Fruit fly (Drosophila melanogaster) whole organism, embryonic: Measurements from ENCODE around the gene pnt.

ENCODE experiments used
- Asciz ChIP-seq: fragments of 200-800 bp; sonication (Bioruptor generic); optimal IDR thresholded peaks from 2 replicates; lab custom pipeline; 2017; ENCODE audit warnings: missing biosample characterization, mild to moderate bottlenecking, missing genetic modification characterization, missing genetic modification reagents
- CG10462 ChIP-seq: fragments of 200-800 bp; sonication (Bioruptor generic); optimal IDR thresholded peaks from 2 replicates; lab custom pipeline; 2016; ENCODE audit warnings: missing biosample characterization, missing genetic modification characterization
- CG12769 ChIP-seq: fragments of 200-800 bp; sonication (Bioruptor generic); optimal IDR thresholded peaks from 2 replicates; lab custom pipeline; 2019; ENCODE audit warnings: missing biosample characterization, mild to moderate bottlenecking, missing genetic modification characterization, moderate library complexity
- CG15269 ChIP-seq: fragments of 200-800 bp; sonication (Bioruptor generic); optimal IDR thresholded peaks from 2 replicates; lab custom pipeline; 2018; ENCODE audit warnings: missing biosample characterization, mild to moderate bottlenecking, missing genetic modification characterization, moderate library complexity
- CG1529 ChIP-seq: fragments of 200-800 bp; sonication (Bioruptor generic); optimal IDR thresholded peaks from 3 replicates; lab custom pipeline; 2018; ENCODE audit warnings: missing biosample characterization, missing genetic modification characterization
- CG15514 ChIP-seq: fragments of 200-800 bp; sonication (Bioruptor generic); optimal IDR thresholded peaks from 3 replicates; lab custom pipeline; 2017; ENCODE audit warnings: missing biosample characterization, missing genetic modification characterization, mild to moderate bottlenecking, moderate library complexity, missing genetic modification reagents
- CG1603 ChIP-seq: fragments of 200-800 bp; sonication (Bioruptor generic); optimal IDR thresholded peaks from 2 replicates; lab custom pipeline; 2019; ENCODE audit warnings: missing biosample characterization, mild to moderate bottlenecking, missing genetic modification characterization, moderate library complexity
- CG17328 ChIP-seq: fragments of 200-800 bp; sonication (Bioruptor generic); IDR thresholded peaks from 2 replicates; pipeline ENCODE4 v1.3.6; 2022; ENCODE audit warnings: missing biosample characterization, missing genetic modification characterization
- CG17359 ChIP-seq: fragments of 200-800 bp; sonication (Bioruptor generic); optimal IDR thresholded peaks from 3 replicates; lab custom pipeline; 2018; ENCODE audit warnings: missing biosample characterization, mild to moderate bottlenecking, missing genetic modification characterization, moderate library complexity
- CG17802 ChIP-seq: fragments of 200-800 bp; sonication (Bioruptor generic); optimal IDR thresholded peaks from 2 replicates; lab custom pipeline; 2018; ENCODE audit warnings: missing biosample characterization, mild to moderate bottlenecking, missing genetic modification characterization, moderate library complexity
- CG2678 ChIP-seq: fragments of 200-800 bp; sonication (Bioruptor generic); optimal IDR thresholded peaks from 3 replicates; lab custom pipeline; 2019; ENCODE audit warnings: missing biosample characterization, mild to moderate bottlenecking, missing genetic modification characterization, moderate library complexity
- CG2712 ChIP-seq: fragments of 200-800 bp; optimal IDR thresholded peaks from 3 replicates; lab custom pipeline; 2019; ENCODE audit warnings: missing biosample characterization, mild to moderate bottlenecking, missing genetic modification characterization, moderate library complexity
- CG31388 ChIP-seq: fragments of 200-800 bp; sonication (Bioruptor generic); optimal IDR thresholded peaks from 2 replicates; lab custom pipeline; 2016; ENCODE audit warnings: missing biosample characterization, missing genetic modification characterization
- CG32532 ChIP-seq: fragments of 200-800 bp; sonication (Bioruptor generic); IDR thresholded peaks from 2 replicates; pipeline ENCODE4 v1.3.6; 2022; ENCODE audit warnings: missing biosample characterization, missing genetic modification characterization
- CG34224 ChIP-seq: fragments of 200-800 bp; sonication (Bioruptor generic); IDR thresholded peaks from 3 replicates; pipeline ENCODE4 v1.3.6; 2022; ENCODE audit warnings: missing biosample characterization, missing genetic modification characterization; ENCODE audit not compliant: partially characterized antibody
- CG42726 ChIP-seq: fragments of 200-800 bp; sonication (Bioruptor generic); IDR thresholded peaks from 2 replicates; pipeline ENCODE4 v1.3.6; 2022; ENCODE audit warnings: missing biosample characterization, missing genetic modification characterization; ENCODE audit not compliant: partially characterized antibody
- CG5180 ChIP-seq: fragments of 200-800 bp; sonication (Bioruptor generic); optimal IDR thresholded peaks from 3 replicates; lab custom pipeline; 2017; ENCODE audit warnings: missing biosample characterization, missing genetic modification characterization, mild to moderate bottlenecking, moderate library complexity, missing genetic modification reagents
- CG6683 ChIP-seq: fragments of 200-800 bp; sonication (Bioruptor generic); optimal IDR thresholded peaks from 2 replicates; lab custom pipeline; 2017; ENCODE audit warnings: missing biosample characterization, mild to moderate bottlenecking, missing genetic modification characterization, missing genetic modification reagents
- CG6689 ChIP-seq: fragments of 200-800 bp; sonication (Bioruptor generic); IDR thresholded peaks from 2 replicates; pipeline ENCODE4 v1.3.6; 2022; ENCODE audit warnings: missing biosample characterization, missing genetic modification characterization
- CG6765 ChIP-seq: fragments of 200-800 bp; sonication (Bioruptor generic); optimal IDR thresholded peaks from 3 replicates; lab custom pipeline; 2017; ENCODE audit warnings: missing biosample characterization, mild to moderate bottlenecking, missing genetic modification characterization
- CG7786 ChIP-seq: fragments of 200-800 bp; sonication (Bioruptor generic); optimal IDR thresholded peaks from 2 replicates; lab custom pipeline; 2016; ENCODE audit warnings: missing biosample characterization, missing genetic modification characterization
- CG9727 ChIP-seq: fragments of 200-800 bp; sonication (Bioruptor generic); optimal IDR thresholded peaks from 3 replicates; lab custom pipeline; 2017; ENCODE audit warnings: missing biosample characterization, mild to moderate bottlenecking, missing genetic modification characterization
- CTCF ChIP-seq: fragments of 200-800 bp; sonication (Bioruptor generic); optimal IDR thresholded peaks from 2 replicates; lab custom pipeline; 2017; ENCODE audit warnings: missing biosample characterization, mild to moderate bottlenecking, missing genetic modification characterization, moderate library complexity
- D ChIP-seq, 2 experiments: fragments of 200-800 bp in 1 of 2; fragments of >200 bp in 1 of 2; sonication (Bioruptor generic) in 1 of 2; optimal IDR thresholded peaks; 2 replicates in 1 of 2; 3 replicates in 1 of 2; lab custom pipeline; 2017; ENCODE audit warnings: mild to moderate bottlenecking in 1 of 2, missing biosample characterization in 1 of 2, missing genetic modification characterization in 1 of 2, missing genetic modification reagents in 1 of 2
- Dfd ChIP-seq, 2 experiments: fragments of >200 bp; optimal IDR thresholded peaks; 2 replicates each; lab custom pipeline; 2017; ENCODE audit warnings: missing biosample characterization in 2 of 2, missing genetic modification characterization in 2 of 2
- Fer3 ChIP-seq: fragments of 200-800 bp; sonication (Bioruptor generic); optimal IDR thresholded peaks from 2 replicates; lab custom pipeline; 2018; ENCODE audit warnings: missing biosample characterization, mild to moderate bottlenecking, missing genetic modification characterization, moderate library complexity
- HmgD ChIP-seq: fragments of 200-800 bp; sonication (Bioruptor generic); optimal IDR thresholded peaks from 3 replicates; lab custom pipeline; 2016; ENCODE audit warnings: missing biosample characterization, missing genetic modification characterization
- HmgZ ChIP-seq: fragments of 200-800 bp; sonication (Bioruptor generic); optimal IDR thresholded peaks from 2 replicates; lab custom pipeline; 2018; ENCODE audit warnings: missing biosample characterization, mild to moderate bottlenecking, missing genetic modification characterization
- Jarid2 ChIP-seq: fragments of 200-800 bp; sonication (Bioruptor generic); optimal IDR thresholded peaks from 3 replicates; lab custom pipeline; 2017; ENCODE audit warnings: mild to moderate bottlenecking, missing biosample characterization, missing genetic modification reagents, missing genetic modification characterization
- Lim3 ChIP-seq: fragments of 200-800 bp; sonication (Bioruptor generic); IDR thresholded peaks from 2 replicates; pipeline ENCODE4 v1.3.6; 2022; ENCODE audit warnings: missing biosample characterization, missing genetic modification characterization
- Max ChIP-seq: fragments of 200-800 bp; sonication (Bioruptor generic); optimal IDR thresholded peaks from 2 replicates; lab custom pipeline; 2016; ENCODE audit warnings: missing biosample characterization, mild to moderate bottlenecking, missing genetic modification characterization
- NC2α ChIP-seq: fragments of 200-800 bp; sonication (Bioruptor generic); optimal IDR thresholded peaks from 2 replicates; lab custom pipeline; 2016; ENCODE audit warnings: missing biosample characterization, missing genetic modification characterization
- Opbp ChIP-seq: fragments of 200-800 bp; sonication (Bioruptor generic); IDR thresholded peaks from 3 replicates; pipeline ENCODE4 v1.3.6; 2022; ENCODE audit warnings: missing biosample characterization, missing genetic modification characterization; ENCODE audit not compliant: partially characterized antibody
- PHDP ChIP-seq: fragments of 200-800 bp; sonication (Bioruptor generic); optimal IDR thresholded peaks from 3 replicates; lab custom pipeline; 2018; ENCODE audit warnings: missing biosample characterization, mild to moderate bottlenecking, missing genetic modification characterization, moderate library complexity
- br ChIP-seq: fragments of >200 bp; optimal IDR thresholded peaks from 2 replicates; lab custom pipeline; 2017
- btn ChIP-seq: fragments of 200-800 bp; sonication (Bioruptor generic); optimal IDR thresholded peaks from 2 replicates; lab custom pipeline; 2016; ENCODE audit warnings: missing biosample characterization, missing genetic modification characterization
- dm ChIP-seq: fragments of 200-800 bp; sonication (Bioruptor generic); optimal IDR thresholded peaks from 3 replicates; lab custom pipeline; 2016; ENCODE audit warnings: missing biosample characterization, missing genetic modification characterization
- dmrt99B ChIP-seq: fragments of 200-800 bp; sonication (Bioruptor generic); optimal IDR thresholded peaks from 2 replicates; lab custom pipeline; 2018; ENCODE audit warnings: missing biosample characterization, mild to moderate bottlenecking, missing genetic modification characterization, moderate library complexity
- insv ChIP-seq, 2 experiments: fragments of 200-800 bp; sonication (Bioruptor generic); optimal IDR thresholded peaks; 3 replicates each; lab custom pipeline; 2016 to 2018; ENCODE audit warnings: missing biosample characterization in 2 of 2, missing genetic modification characterization in 2 of 2
- kah ChIP-seq: fragments of 200-800 bp; sonication (Bioruptor generic); optimal IDR thresholded peaks from 2 replicates; lab custom pipeline; 2018; ENCODE audit warnings: missing biosample characterization, mild to moderate bottlenecking, missing genetic modification characterization
- kay ChIP-seq: fragments of 200-800 bp; sonication (Bioruptor generic); optimal IDR thresholded peaks from 2 replicates; lab custom pipeline; 2016; ENCODE audit warnings: missing biosample characterization, missing genetic modification characterization
- lab ChIP-seq: fragments of 200-800 bp; sonication (Bioruptor generic); optimal IDR thresholded peaks from 3 replicates; lab custom pipeline; 2017; ENCODE audit warnings: missing biosample characterization, missing genetic modification characterization, mild to moderate bottlenecking, moderate library complexity, missing genetic modification reagents
- mld ChIP-seq: fragments of 200-800 bp; sonication (Bioruptor generic); IDR thresholded peaks from 3 replicates; pipeline ENCODE4 v1.3.6; 2022; ENCODE audit warnings: missing biosample characterization, missing genetic modification characterization; ENCODE audit not compliant: partially characterized antibody
- org-1 ChIP-seq: fragments of 200-800 bp; sonication (Bioruptor generic); optimal IDR thresholded peaks from 2 replicates; lab custom pipeline; 2017; ENCODE audit warnings: missing biosample characterization, missing genetic modification characterization
- pzg ChIP-seq: fragments of 200-800 bp; sonication (Bioruptor generic); optimal IDR thresholded peaks from 3 replicates; lab custom pipeline; 2018; ENCODE audit warnings: missing biosample characterization, mild to moderate bottlenecking, missing genetic modification characterization, moderate library complexity
- ranshi ChIP-seq: fragments of 200-800 bp; sonication (Bioruptor generic); IDR thresholded peaks from 2 replicates; pipeline ENCODE4 v1.3.6; 2022; ENCODE audit warnings: missing biosample characterization, missing genetic modification characterization
- tap ChIP-seq: fragments of 200-800 bp; optimal IDR thresholded peaks from 3 replicates; lab custom pipeline; 2019; ENCODE audit warnings: missing biosample characterization, mild to moderate bottlenecking, missing genetic modification characterization, moderate library complexity
- tin ChIP-seq: fragments of 200-800 bp; sonication (Bioruptor generic); optimal IDR thresholded peaks from 3 replicates; lab custom pipeline; 2016; ENCODE audit warnings: missing biosample characterization, missing genetic modification characterization
- vfl ChIP-seq: fragments of 200-800 bp; sonication (Bioruptor generic); optimal IDR thresholded peaks from 2 replicates; lab custom pipeline; 2016; ENCODE audit warnings: missing biosample characterization, missing genetic modification characterization
- wdn ChIP-seq: fragments of 200-800 bp; sonication (Bioruptor generic); IDR thresholded peaks from 2 replicates; pipeline ENCODE4 v1.3.6; 2022; ENCODE audit warnings: missing biosample characterization, missing genetic modification characterization

pnt gene

dm6 chr3R:23331280-23331679 lies 14.7 kb downstream of the pnt start (continued):
- TF ChIP-seq CG6683: peak; percentile 7
- peak; percentile 53 for TF ChIP-seq tap (tag; lab: Kevin White, UChicago)
- TF ChIP-seq Asciz: peak; percentile 59
- no peak for TF ChIP-seq br (lab: Kevin White, UChicago)
- peak; percentile 42; the same call in 1 of the 3 replicates for TF ChIP-seq Opbp (GFP tag; lab: Robert Waterston, UW)
- peak; percentile 48; the same call in 1 of the 2 replicates for TF ChIP-seq CG32532
- peak; percentile 66 for TF ChIP-seq CG17802 (tag; lab: Kevin White, UChicago)
- no peak for TF ChIP-seq pzg (GFP tag; lab: Kevin White, UChicago)
- TF ChIP-seq dm (GFP tag; lab: Kevin White, UChicago): no peak
- TF ChIP-seq lab: peak; percentile 62
- TF ChIP-seq HmgD (GFP tag; lab: Kevin White, UChicago): no peak
- TF ChIP-seq HmgZ: peak; percentile 59
- TF ChIP-seq mld (GFP tag; lab: Robert Waterston, UW): no peak
- TF ChIP-seq CG42726 (GFP tag; lab: Robert Waterston, UW): no peak
- TF ChIP-seq org-1 (GFP tag; lab: Kevin White, UChicago): no peak
- peak; percentile 55 for TF ChIP-seq Fer3 (tag; lab: Kevin White, UChicago)
- no peak for TF ChIP-seq CG31388 (GFP tag; lab: Kevin White, UChicago)
- no peak for TF ChIP-seq CG34224 (GFP tag; lab: Robert Waterston, UW)
- no peak for TF ChIP-seq NC2α (GFP tag; lab: Kevin White, UChicago)
- peak; percentile 38 for TF ChIP-seq dmrt99B (tag; lab: Kevin White, UChicago)
- peak; percentile 64 for TF ChIP-seq CG2712 (tag; lab: Kevin White, UChicago)
- peak; percentile 68 for TF ChIP-seq kah (GFP tag; lab: Kevin White, UChicago)
- no peak for TF ChIP-seq CG7786 (GFP tag; lab: Kevin White, UChicago)
- TF ChIP-seq CG6689 (GFP tag; lab: Robert Waterston, UW): peak; percentile 12; the same call in 1 of the 2 replicates
- TF ChIP-seq wdn: 0 out of 2 replicates have a peak, but pooled peaks have one; percentile 14
- TF ChIP-seq CG2678: peak; percentile 1
- peak; percentile 53 for TF ChIP-seq CG15269 (tag; lab: Kevin White, UChicago)
- no peak for TF ChIP-seq D (optimal IDR thresholded peaks at IDR 0.05; lab: Kevin White, UChicago)
- peak; percentile 51 for TF ChIP-seq D (GFP tag; optimal IDR thresholded peaks at IDR 0.05; lab: Kevin White, UChicago)
- no peak for TF ChIP-seq CG17328 (GFP tag; lab: Robert Waterston, UW)
- peak; percentile 45 for TF ChIP-seq Max (GFP tag; lab: Kevin White, UChicago)
- no peak for TF ChIP-seq Lim3 (GFP tag; lab: Robert Waterston, UW)
- TF ChIP-seq tin: peak; percentile 60
- TF ChIP-seq insv (GFP tag; optimal IDR thresholded peaks at IDR 0.05; lab: Kevin White, UChicago): peak in 1 of 2 experiments; percentile 62
- no peak for TF ChIP-seq vfl
- TF ChIP-seq ranshi (GFP tag; lab: Robert Waterston, UW): no peak; the same call in 1 of the 2 replicates
- TF ChIP-seq Dfd (GFP tag; optimal IDR thresholded peaks at IDR 0.05; lab: Kevin White, UChicago): no peak
- TF ChIP-seq CG12769 (tag; lab: Kevin White, UChicago): no peak
- peak; percentile 63 for TF ChIP-seq CG17359
- peak; percentile 58 for TF ChIP-seq CG15514 (GFP tag; lab: Kevin White, UChicago)
- peak; percentile 51 for TF ChIP-seq CG1529 (GFP tag; lab: Kevin White, UChicago)
- peak; percentile 1 for TF ChIP-seq btn (GFP tag; lab: Kevin White, UChicago)
- TF ChIP-seq CTCF: peak; percentile 98
- TF ChIP-seq CG1603: peak; percentile 38
- peak; percentile 43 for TF ChIP-seq CG9727 (GFP tag; lab: Kevin White, UChicago)
- TF ChIP-seq Jarid2: peak; percentile 74
- peak; percentile 72 for TF ChIP-seq PHDP (tag; lab: Kevin White, UChicago)
- TF ChIP-seq CG6765: peak; percentile 52
- TF ChIP-seq CG5180: peak; percentile 21
- peak; percentile 48 for TF ChIP-seq CG10462
- no peak for TF ChIP-seq kay (GFP tag; lab: Kevin White, UChicago)
